Worm (Caenorhabditis elegans) whole organism, mixed stage, embryonic: Measurements from ENCODE around the gene srx-130.

ENCODE experiments used
- M03D4.4 ChIP-seq: sonication (generic microtip); optimal IDR thresholded peaks from 2 replicates; lab custom pipeline; 2017; ENCODE audit warnings: mild to moderate bottlenecking, missing genetic modification characterization, missing compliant biosample characterization
- ceh-43 ChIP-seq: fragments of 200-800 bp; sonication (Bioruptor generic); optimal IDR thresholded peaks from 2 replicates; lab custom pipeline; 2018; ENCODE audit warnings: mild to moderate bottlenecking, missing genetic modification characterization, moderate library complexity, missing compliant biosample characterization
- ceh-83 ChIP-seq: fragments of 200-800 bp; sonication (Bioruptor generic); optimal IDR thresholded peaks from 2 replicates; lab custom pipeline; 2018; ENCODE audit warnings: mild to moderate bottlenecking, missing genetic modification characterization, missing compliant biosample characterization
- ces-1 ChIP-seq: fragments of 150-350 bp; optimal IDR thresholded peaks from 2 replicates; lab custom pipeline; 2014; ENCODE audit warnings: missing biosample characterization, missing genetic modification reagents, missing genetic modification characterization
- lin-13 ChIP-seq: fragments of 150-350 bp; optimal IDR thresholded peaks from 2 replicates; lab custom pipeline; 2014; ENCODE audit warnings: missing biosample characterization, missing genetic modification characterization
- lsy-2 ChIP-seq: fragments of 150-350 bp; optimal IDR thresholded peaks from 2 replicates; lab custom pipeline; 2014; ENCODE audit warnings: missing biosample characterization, missing genetic modification characterization
- nhr-12 ChIP-seq: fragments of 150-350 bp; optimal IDR thresholded peaks from 2 replicates; lab custom pipeline; 2014; ENCODE audit warnings: missing biosample characterization, missing genetic modification characterization
- nhr-237 ChIP-seq: fragments of 150-350 bp; optimal IDR thresholded peaks from 2 replicates; lab custom pipeline; 2014; ENCODE audit warnings: missing biosample characterization, missing genetic modification characterization
- nhr-28 ChIP-seq: fragments of 150-350 bp; optimal IDR thresholded peaks from 2 replicates; lab custom pipeline; 2014; ENCODE audit warnings: missing biosample characterization, missing genetic modification characterization
- nhr-76 ChIP-seq: sonication (generic microtip); optimal IDR thresholded peaks from 2 replicates; lab custom pipeline; 2017; ENCODE audit warnings: missing biosample characterization, missing genetic modification characterization
- pha-4 ChIP-seq: fragments of 150-350 bp; optimal IDR thresholded peaks from 2 replicates; lab custom pipeline; 2018; ENCODE audit warnings: missing biosample characterization, missing genetic modification reagents, missing genetic modification characterization
- sem-2 ChIP-seq: fragments of 200-800 bp; sonication (Bioruptor generic); optimal IDR thresholded peaks from 2 replicates; lab custom pipeline; 2018; ENCODE audit warnings: mild to moderate bottlenecking, missing genetic modification characterization, missing compliant biosample characterization
- sptf-1 ChIP-seq: sonication (generic microtip); optimal IDR thresholded peaks from 2 replicates; lab custom pipeline; 2017; ENCODE audit warnings: mild to moderate bottlenecking, missing genetic modification characterization, moderate library complexity, missing compliant biosample characterization
- unc-62 ChIP-seq: fragments of 150-350 bp; optimal IDR thresholded peaks from 2 replicates; lab custom pipeline; 2014; ENCODE audit warnings: missing biosample characterization, missing genetic modification reagents, missing genetic modification characterization

DNA sequence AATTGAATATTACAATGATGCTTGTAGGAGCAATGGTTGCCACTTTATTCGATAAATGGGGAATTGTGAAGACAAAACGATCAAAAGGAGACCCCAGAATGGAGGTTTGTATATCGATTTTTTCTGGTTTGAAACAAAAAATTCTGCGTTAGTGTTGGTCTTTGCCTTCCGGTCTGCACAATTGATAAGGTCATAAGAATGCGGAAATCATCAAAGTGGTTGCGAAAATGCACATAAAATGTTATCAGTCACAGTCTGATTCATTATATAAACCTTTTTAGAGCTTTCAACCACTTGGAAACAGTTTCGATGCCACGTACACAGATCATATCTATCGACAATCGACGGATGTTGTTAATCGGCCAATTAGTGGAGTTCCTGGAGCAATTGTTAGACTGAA lies 50.3 kb downstream of the srx-130 start:
- TF ChIP-seq nhr-76 (tag; lab: Kevin White, UChicago), result no peak
- TF ChIP-seq pha-4 (tag; lab: Kevin White, UChicago), result no peak
- no peak for TF ChIP-seq sptf-1 (tag; lab: Kevin White, UChicago)
- no peak for TF ChIP-seq ces-1 (GFP tag; lab: Kevin White, UChicago)
- TF ChIP-seq lin-13 (tag; lab: Kevin White, UChicago), result no peak
- TF ChIP-seq nhr-12 (tag; lab: Kevin White, UChicago), result no peak
- TF ChIP-seq nhr-237 (tag; lab: Kevin White, UChicago), result no peak
- no peak for TF ChIP-seq sem-2 (GFP tag; lab: Kevin White, UChicago)
- no peak for TF ChIP-seq nhr-28 (tag; lab: Kevin White, UChicago)
- no peak for TF ChIP-seq lsy-2 (tag; lab: Kevin White, UChicago)
- no peak for TF ChIP-seq ceh-43 (GFP tag; lab: Kevin White, UChicago)
- TF ChIP-seq ceh-83 (GFP tag; lab: Kevin White, UChicago), result no peak
- TF ChIP-seq M03D4.4 (tag; lab: Kevin White, UChicago), result no peak
- TF ChIP-seq unc-62 (GFP tag; lab: Kevin White, UChicago), result no peak
